Fruit fly (Drosophila melanogaster) whole organism, embryonic: ENCODE data around the gene CG18749.
A peak's percentile ranks its signal among the peaks of the same experiment; 100 is the strongest.

Experiments
- CG15601 ChIP-seq: fragments of 200-800 bp; sonication (Bioruptor generic); optimal IDR thresholded peaks from 3 replicates; lab custom pipeline; 2019; ENCODE audit warnings: missing biosample characterization, mild to moderate bottlenecking, missing genetic modification characterization, moderate library complexity
- CG17328 ChIP-seq: fragments of 200-800 bp; sonication (Bioruptor generic); IDR thresholded peaks from 2 replicates; pipeline ENCODE4 v1.3.6; 2022; ENCODE audit warnings: missing biosample characterization, missing genetic modification characterization
- CG17829 ChIP-seq: fragments of 200-800 bp; optimal IDR thresholded peaks from 2 replicates; lab custom pipeline; 2019; ENCODE audit warnings: missing biosample characterization, mild to moderate bottlenecking, missing genetic modification characterization, moderate library complexity
- CG18476 ChIP-seq: fragments of 200-800 bp; sonication (Bioruptor generic); optimal IDR thresholded peaks from 2 replicates; lab custom pipeline; 2016; ENCODE audit warnings: missing biosample characterization, mild to moderate bottlenecking, missing genetic modification characterization
- CG30020 ChIP-seq: fragments of 200-800 bp; optimal IDR thresholded peaks from 2 replicates; lab custom pipeline; 2019; ENCODE audit warnings: missing biosample characterization, mild to moderate bottlenecking, missing genetic modification characterization, moderate library complexity
- CG4707 ChIP-seq: fragments of 200-800 bp; sonication (Bioruptor generic); optimal IDR thresholded peaks from 2 replicates; lab custom pipeline; 2018; ENCODE audit warnings: missing biosample characterization, mild to moderate bottlenecking, missing genetic modification characterization, moderate library complexity
- CG9932 ChIP-seq: fragments of 200-800 bp; sonication (Bioruptor generic); IDR thresholded peaks from 2 replicates; pipeline ENCODE4 v1.3.6; 2022; ENCODE audit warnings: missing biosample characterization, missing genetic modification characterization
- CTCF ChIP-seq: fragments of 200-800 bp; sonication (Bioruptor generic); optimal IDR thresholded peaks from 2 replicates; lab custom pipeline; 2017; ENCODE audit warnings: missing biosample characterization, mild to moderate bottlenecking, missing genetic modification characterization, moderate library complexity
- Chrac-16 ChIP-seq: fragments of 200-800 bp; sonication (Bioruptor generic); optimal IDR thresholded peaks from 3 replicates; lab custom pipeline; 2016; ENCODE audit warnings: missing biosample characterization, missing genetic modification characterization
- Doc3 ChIP-seq: fragments of 200-800 bp; sonication (Bioruptor generic); IDR thresholded peaks from 3 replicates; pipeline ENCODE4 v1.3.6; 2022; ENCODE audit warnings: missing biosample characterization, missing genetic modification characterization; ENCODE audit not compliant: partially characterized antibody
- Drgx ChIP-seq: fragments of 200-800 bp; sonication (Bioruptor generic); IDR thresholded peaks from 2 replicates; pipeline ENCODE4 v1.3.6; 2022; ENCODE audit warnings: missing biosample characterization, missing genetic modification characterization
- GATAe ChIP-seq: fragments of 200-800 bp; sonication (Bioruptor generic); conservative IDR thresholded peaks from 2 replicates; pipeline ENCODE4 v1.3.6; 2022; ENCODE audit warnings: missing biosample characterization, missing genetic modification characterization
- Gug ChIP-seq: fragments of 200-800 bp; sonication (Bioruptor generic); IDR thresholded peaks from 4 replicates; pipeline ENCODE4 v1.3.6; 2022; ENCODE audit warnings: missing biosample characterization, missing genetic modification characterization
- H2.0 ChIP-seq: fragments of 200-800 bp; sonication (Bioruptor generic); IDR thresholded peaks from 2 replicates; pipeline ENCODE4 v1.3.6; 2022; ENCODE audit warnings: missing biosample characterization, missing genetic modification characterization
- HLH3B ChIP-seq: fragments of 200-800 bp; sonication (Bioruptor generic); IDR thresholded peaks from 2 replicates; pipeline ENCODE4 v1.3.6; 2022; ENCODE audit warnings: missing biosample characterization, missing genetic modification characterization
- HLH4C ChIP-seq: fragments of 200-800 bp; sonication (Bioruptor generic); IDR thresholded peaks from 3 replicates; pipeline ENCODE4 v1.3.6; 2022; ENCODE audit warnings: missing biosample characterization, missing genetic modification characterization; ENCODE audit not compliant: partially characterized antibody
- Hr51 ChIP-seq, 2 experiments: fragments of 200-800 bp; sonication (Bioruptor generic); optimal IDR thresholded peaks; 2 replicates in 1 of 2; 3 replicates in 1 of 2; lab custom pipeline; 2016 to 2018; ENCODE audit warnings: missing biosample characterization in 2 of 2, missing genetic modification characterization in 2 of 2, mild to moderate bottlenecking in 1 of 2, moderate library complexity in 1 of 2
- Kr ChIP-seq: fragments of 200-800 bp; sonication (Bioruptor generic); optimal IDR thresholded peaks from 2 replicates; lab custom pipeline; 2017; ENCODE audit warnings: missing biosample characterization, mild to moderate bottlenecking, missing genetic modification characterization
- MBD-R2 ChIP-seq: fragments of 200-800 bp; sonication (Bioruptor generic); IDR thresholded peaks from 2 replicates; pipeline ENCODE4 v1.3.6; 2022; ENCODE audit warnings: missing biosample characterization, missing genetic modification characterization
- Mrtf ChIP-seq: fragments of 200-800 bp; sonication (Bioruptor generic); IDR thresholded peaks from 3 replicates; pipeline ENCODE4 v1.3.6; 2022; ENCODE audit warnings: missing biosample characterization, missing genetic modification characterization
- Poxn ChIP-seq: fragments of 200-800 bp; sonication (Bioruptor generic); IDR thresholded peaks from 2 replicates; pipeline ENCODE4 v1.3.6; 2022; ENCODE audit warnings: missing biosample characterization, missing genetic modification characterization
- Rfx ChIP-seq: fragments of 200-800 bp; sonication (Bioruptor generic); IDR thresholded peaks from 2 replicates; pipeline ENCODE4 v1.3.6; 2022; ENCODE audit warnings: missing biosample characterization, missing genetic modification characterization
- ab ChIP-seq: fragments of 200-800 bp; sonication (Bioruptor generic); optimal IDR thresholded peaks from 2 replicates; lab custom pipeline; 2016; ENCODE audit warnings: missing biosample characterization, missing genetic modification characterization
- amos ChIP-seq: fragments of 200-800 bp; sonication (Bioruptor generic); IDR thresholded peaks from 2 replicates; pipeline ENCODE4 v1.3.6; 2022; ENCODE audit warnings: missing biosample characterization, missing genetic modification characterization; ENCODE audit not compliant: partially characterized antibody
- ato ChIP-seq: fragments of 200-800 bp; sonication (Bioruptor generic); IDR thresholded peaks from 2 replicates; pipeline ENCODE4 v1.3.6; 2022; ENCODE audit warnings: missing biosample characterization, missing genetic modification characterization; ENCODE audit not compliant: partially characterized antibody
- bab2 ChIP-seq: fragments of 200-800 bp; sonication (Bioruptor generic); optimal IDR thresholded peaks from 2 replicates; lab custom pipeline; 2016; ENCODE audit warnings: missing biosample characterization, missing genetic modification characterization
- chinmo ChIP-seq: fragments of 200-800 bp; sonication (Bioruptor generic); IDR thresholded peaks from 4 replicates; pipeline ENCODE4 v1.3.6; 2022; ENCODE audit warnings: missing biosample characterization, missing genetic modification characterization; ENCODE audit not compliant: partially characterized antibody
- chn ChIP-seq: fragments of 200-800 bp; sonication (Bioruptor generic); optimal IDR thresholded peaks from 2 replicates; lab custom pipeline; 2016; ENCODE audit warnings: missing biosample characterization, missing genetic modification characterization
- croc ChIP-seq: fragments of 200-800 bp; sonication (Bioruptor generic); conservative IDR thresholded peaks from 3 replicates; pipeline ENCODE4 v1.3.6; 2022; ENCODE audit warnings: missing biosample characterization, missing genetic modification characterization
- en ChIP-seq: fragments of 200-800 bp; sonication (Bioruptor generic); optimal IDR thresholded peaks from 2 replicates; lab custom pipeline; 2016; ENCODE audit warnings: missing biosample characterization, missing genetic modification characterization
- fd64A ChIP-seq: fragments of 200-800 bp; sonication (Bioruptor generic); optimal IDR thresholded peaks from 3 replicates; lab custom pipeline; 2018; ENCODE audit warnings: missing biosample characterization, mild to moderate bottlenecking, missing genetic modification characterization
- fd96Cb ChIP-seq: fragments of 200-800 bp; sonication (Bioruptor generic); optimal IDR thresholded peaks from 2 replicates; lab custom pipeline; 2018; ENCODE audit warnings: missing biosample characterization, mild to moderate bottlenecking, missing genetic modification characterization, moderate library complexity
- grn ChIP-seq: fragments of 200-800 bp; sonication (Bioruptor generic); optimal IDR thresholded peaks from 3 replicates; lab custom pipeline; 2017; ENCODE audit warnings: missing biosample characterization, missing genetic modification characterization
- hkb ChIP-seq, 2 experiments: fragments of 200-800 bp in 1 of 2; fragments of >200 bp in 1 of 2; sonication (Bioruptor generic) in 1 of 2; IDR thresholded peaks in 1 of 2; optimal IDR thresholded peaks in 1 of 2; 2 replicates each; pipeline versions ENCODE4 v1.3.6 to Lab custom; 2017 to 2022; ENCODE audit warnings: missing biosample characterization in 1 of 2, missing genetic modification characterization in 1 of 2
- insv ChIP-seq, 2 experiments: fragments of 200-800 bp; sonication (Bioruptor generic); optimal IDR thresholded peaks; 3 replicates each; lab custom pipeline; 2016 to 2018; ENCODE audit warnings: missing biosample characterization in 2 of 2, missing genetic modification characterization in 2 of 2
- inv ChIP-seq: fragments of 200-800 bp; sonication (Bioruptor generic); IDR thresholded peaks from 2 replicates; pipeline ENCODE4 v1.3.6; 2022; ENCODE audit warnings: missing biosample characterization, missing genetic modification characterization; ENCODE audit not compliant: partially characterized antibody
- ken ChIP-seq: fragments of 200-800 bp; sonication (Bioruptor generic); IDR thresholded peaks from 3 replicates; pipeline ENCODE4 v1.3.6; 2022; ENCODE audit warnings: missing biosample characterization, missing genetic modification characterization
- oc ChIP-seq: fragments of 200-800 bp; sonication (Bioruptor generic); optimal IDR thresholded peaks from 2 replicates; lab custom pipeline; 2018; ENCODE audit warnings: missing biosample characterization, mild to moderate bottlenecking, missing genetic modification characterization, moderate library complexity
- pb ChIP-seq: fragments of 200-800 bp; sonication (Bioruptor generic); optimal IDR thresholded peaks from 3 replicates; lab custom pipeline; 2016; ENCODE audit warnings: missing biosample characterization, missing genetic modification characterization
- pfk ChIP-seq: fragments of 200-800 bp; sonication (Bioruptor generic); optimal IDR thresholded peaks from 2 replicates; lab custom pipeline; 2018; ENCODE audit warnings: missing biosample characterization, mild to moderate bottlenecking, missing genetic modification characterization, moderate library complexity
- pum ChIP-seq: fragments of 200-800 bp; sonication (Bioruptor generic); optimal IDR thresholded peaks from 2 replicates; lab custom pipeline; 2016; ENCODE audit warnings: missing biosample characterization, missing genetic modification characterization
- repo ChIP-seq: fragments of 200-800 bp; sonication (Bioruptor generic); optimal IDR thresholded peaks from 2 replicates; lab custom pipeline; 2016; ENCODE audit warnings: missing biosample characterization, missing genetic modification characterization
- slou ChIP-seq: fragments of 200-800 bp; sonication (Bioruptor generic); optimal IDR thresholded peaks from 3 replicates; lab custom pipeline; 2016; ENCODE audit warnings: missing biosample characterization, missing genetic modification characterization
- sna ChIP-seq: fragments of 200-800 bp; sonication (Bioruptor generic); IDR thresholded peaks from 2 replicates; pipeline ENCODE4 v1.3.6; 2022; ENCODE audit warnings: missing biosample characterization, missing genetic modification characterization; ENCODE audit not compliant: partially characterized antibody
- sob ChIP-seq: fragments of 200-800 bp; sonication (Bioruptor generic); IDR thresholded peaks from 2 replicates; pipeline ENCODE4 v1.3.6; 2022; ENCODE audit warnings: missing biosample characterization, missing genetic modification characterization
- tio ChIP-seq: fragments of 200-800 bp; sonication (Bioruptor generic); optimal IDR thresholded peaks from 2 replicates; lab custom pipeline; 2017; ENCODE audit warnings: missing biosample characterization, missing genetic modification characterization, inconsistent platforms
- unc-4 ChIP-seq: fragments of 200-800 bp; sonication (Bioruptor generic); IDR thresholded peaks from 2 replicates; pipeline ENCODE4 v1.3.6; 2022; ENCODE audit warnings: missing biosample characterization, missing genetic modification characterization; ENCODE audit not compliant: partially characterized antibody

The CG18749 gene

DNA sequence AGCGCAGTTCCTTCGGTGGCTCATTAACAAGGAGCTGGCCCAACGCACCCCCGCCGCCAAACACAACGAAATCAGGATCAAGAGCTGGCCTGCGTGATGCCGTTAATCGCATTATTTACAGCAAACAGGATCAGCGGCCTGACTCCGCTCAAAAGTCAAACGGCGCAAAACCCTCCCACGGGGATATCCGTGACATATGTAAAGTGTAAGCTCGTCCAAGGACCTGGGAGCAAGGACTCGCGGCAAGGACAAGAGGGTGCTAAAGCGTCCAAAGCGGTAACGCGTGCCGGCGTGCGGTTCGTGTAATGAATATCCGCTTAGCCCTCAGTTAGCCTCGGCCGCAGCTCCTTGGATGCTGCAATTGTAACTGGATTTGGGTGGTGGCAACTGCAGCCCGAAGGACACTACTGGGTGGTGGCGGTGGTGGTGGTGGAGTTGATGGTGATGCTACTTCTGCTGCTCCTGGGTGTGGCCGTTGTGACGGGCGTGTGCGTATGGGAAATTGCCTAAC, 18.3 kb upstream of the CG18749 start (continued):
- TF ChIP-seq en: no peak
- TF ChIP-seq Drgx (GFP tag; lab: Robert Waterston, UW): no peak
- no peak for TF ChIP-seq CG15601 (tag; lab: Kevin White, UChicago)
- TF ChIP-seq Poxn (GFP tag; lab: Robert Waterston, UW): no peak
- TF ChIP-seq ken: no peak
- TF ChIP-seq CG30020: no peak
- TF ChIP-seq CG17328: no peak
- no peak for TF ChIP-seq inv (GFP tag; lab: Robert Waterston, UW)
- no peak for TF ChIP-seq CG4707 (GFP tag; lab: Kevin White, UChicago)
- peak; percentile 94 for TF ChIP-seq oc (tag; lab: Kevin White, UChicago)
- TF ChIP-seq pfk (GFP tag; lab: Kevin White, UChicago): no peak
- TF ChIP-seq Gug (GFP tag; lab: Robert Waterston, UW): no peak
- TF ChIP-seq insv (GFP tag; optimal IDR thresholded peaks at IDR 0.05; lab: Kevin White, UChicago): no peak
- TF ChIP-seq fd64A: no peak

- TF ChIP-seq repo (no peak), grn (GFP tag; lab: Kevin White, UChicago) (peak; percentile 92)
These were observed 16.5 kb upstream of the CG18749 start for dm6 chr3R:8227344-8227743.

DNA sequence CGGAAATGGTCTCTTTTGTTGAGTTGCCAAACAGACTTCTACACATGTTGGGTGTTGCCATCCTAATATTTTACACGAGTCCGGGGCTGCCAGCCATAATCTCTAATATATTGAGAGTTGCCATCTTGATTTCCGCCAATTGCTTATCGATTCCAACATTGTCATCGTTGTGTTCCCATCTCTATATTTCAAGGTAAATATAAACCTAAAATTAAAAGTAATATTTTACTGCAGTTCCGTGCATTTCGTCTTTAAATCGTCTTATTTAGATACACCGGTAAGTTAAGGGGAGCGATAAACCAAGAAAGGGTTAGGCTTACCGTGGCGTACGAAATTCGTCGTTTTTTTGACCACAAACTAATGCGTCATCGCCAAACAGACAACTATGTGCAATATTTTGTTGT, 10.5 kb upstream of the CG18749 start, which contains the start of gene PolI:
TSS of gene PolI (plus strand) at position 138 of the 404 bp plus-strand sequence.
- TF ChIP-seq HLH4C (no peak), Mrtf (GFP tag; lab: Robert Waterston, UW) (no peak), chn (GFP tag; lab: Kevin White, UChicago) (peak; percentile 25), unc-4 (peak; percentile 45; the same call in 1 of the 2 replicates), ab (GFP tag; lab: Kevin White, UChicago) (no peak), pum (peak; percentile 9), ato (peak; percentile 5; the same call in 1 of the 2 replicates), Rfx (GFP tag; lab: Robert Waterston, UW) (peak; percentile 63), GATAe (GFP tag; lab: Robert Waterston, UW) (no peak; the same call in 1 of the 2 replicates), sna (GFP tag; lab: Robert Waterston, UW) (peak; percentile 28; the same call in 1 of the 2 replicates), croc (GFP tag; lab: Robert Waterston, UW) (no peak), tio (no peak), CG17829 (tag; lab: Kevin White, UChicago) (peak; percentile 44), Chrac-16 (GFP tag; lab: Kevin White, UChicago) (no peak), bab2 (GFP tag; lab: Kevin White, UChicago) (no peak), Doc3 (GFP tag; lab: Robert Waterston, UW) (no peak), HLH3B (GFP tag; lab: Robert Waterston, UW) (no peak), CG18476 (GFP tag; lab: Kevin White, UChicago) (peak; percentile 5), sob (GFP tag; lab: Robert Waterston, UW) (peak; percentile 34; the same call in 1 of the 2 replicates), CG9932 (GFP tag; lab: Robert Waterston, UW) (peak; percentile 62), CG17328 (no peak), H2.0 (GFP tag; lab: Robert Waterston, UW) (no peak), inv (GFP tag; lab: Robert Waterston, UW) (peak; percentile 20; the same call in 1 of the 2 replicates), pb (GFP tag; lab: Kevin White, UChicago) (no peak), amos (GFP tag; lab: Robert Waterston, UW) (peak; percentile 53; the same call in 1 of the 2 replicates), fd96Cb (no peak), MBD-R2 (GFP tag; lab: Robert Waterston, UW) (peak; percentile 51; the same call in 1 of the 2 replicates), Hr51 (GFP tag; optimal IDR thresholded peaks at IDR 0.05; lab: Kevin White, UChicago) (peak in 1 of 2 experiments; percentile 10), CG4707 (GFP tag; lab: Kevin White, UChicago) (no peak), CTCF (peak; percentile 70), Kr (GFP tag; lab: Kevin White, UChicago) (no peak), hkb (optimal IDR thresholded peaks at IDR 0.05; lab: Kevin White, UChicago) (no peak), hkb (GFP tag; IDR thresholded peaks at IDR 0.05; lab: Robert Waterston, UW) (no peak), slou (GFP tag; lab: Kevin White, UChicago) (no peak), grn (GFP tag; lab: Kevin White, UChicago) (peak; percentile 28), chinmo (GFP tag; lab: Robert Waterston, UW) (0 out of 4 replicates have a peak, but pooled peaks have one; percentile 57)
